Fruit fly (Drosophila melanogaster) whole organism, embryonic: ENCODE measurements around the gene CG6287.

Experiments
- Blimp-1 ChIP-seq: fragments of 200-800 bp; sonication (Bioruptor generic); optimal IDR thresholded peaks from 3 replicates; lab custom pipeline; 2018; ENCODE audit warnings: missing biosample characterization, missing genetic modification characterization, mild to moderate bottlenecking, moderate library complexity, missing genetic modification reagents
- BtbVII ChIP-seq: fragments of 200-800 bp; sonication (Bioruptor generic); optimal IDR thresholded peaks from 3 replicates; lab custom pipeline; 2017; ENCODE audit warnings: missing biosample characterization, mild to moderate bottlenecking, missing genetic modification characterization
- CG10543 ChIP-seq: fragments of 200-800 bp; sonication (Bioruptor generic); optimal IDR thresholded peaks from 3 replicates; lab custom pipeline; 2017; ENCODE audit warnings: missing biosample characterization, mild to moderate bottlenecking, missing genetic modification characterization, moderate library complexity
- CG11093 ChIP-seq: fragments of 200-800 bp; sonication (Bioruptor generic); IDR thresholded peaks from 3 replicates; pipeline ENCODE4 v1.3.6; 2022; ENCODE audit warnings: missing biosample characterization, missing genetic modification characterization
- CG11398 ChIP-seq: fragments of 200-800 bp; sonication (Bioruptor generic); optimal IDR thresholded peaks from 2 replicates; lab custom pipeline; 2016; ENCODE audit warnings: missing biosample characterization, missing genetic modification characterization
- CG12104 ChIP-seq: fragments of 200-800 bp; sonication (Bioruptor generic); optimal IDR thresholded peaks from 3 replicates; lab custom pipeline; 2016; ENCODE audit warnings: missing biosample characterization, missing genetic modification characterization
- CG15011 ChIP-seq: fragments of 200-800 bp; sonication (Bioruptor generic); optimal IDR thresholded peaks from 3 replicates; lab custom pipeline; 2018; ENCODE audit warnings: missing biosample characterization, mild to moderate bottlenecking, missing genetic modification characterization
- CG15269 ChIP-seq: fragments of 200-800 bp; sonication (Bioruptor generic); optimal IDR thresholded peaks from 2 replicates; lab custom pipeline; 2018; ENCODE audit warnings: missing biosample characterization, mild to moderate bottlenecking, missing genetic modification characterization, moderate library complexity
- CG16863 ChIP-seq: fragments of 200-800 bp; sonication (Bioruptor generic); optimal IDR thresholded peaks from 3 replicates; lab custom pipeline; 2016; ENCODE audit warnings: missing biosample characterization, missing genetic modification characterization
- CG18764 ChIP-seq: fragments of 200-800 bp; sonication (Bioruptor generic); optimal IDR thresholded peaks from 3 replicates; lab custom pipeline; 2016; ENCODE audit warnings: missing biosample characterization, missing genetic modification characterization
- CG2678 ChIP-seq: fragments of 200-800 bp; sonication (Bioruptor generic); optimal IDR thresholded peaks from 3 replicates; lab custom pipeline; 2019; ENCODE audit warnings: missing biosample characterization, mild to moderate bottlenecking, missing genetic modification characterization, moderate library complexity
- CG30020 ChIP-seq: fragments of 200-800 bp; optimal IDR thresholded peaks from 2 replicates; lab custom pipeline; 2019; ENCODE audit warnings: missing biosample characterization, mild to moderate bottlenecking, missing genetic modification characterization, moderate library complexity
- CG3163 ChIP-seq: fragments of 200-800 bp; sonication (Bioruptor generic); optimal IDR thresholded peaks from 3 replicates; lab custom pipeline; 2016; ENCODE audit warnings: missing biosample characterization, missing genetic modification characterization
- CG32767 ChIP-seq: fragments of 200-800 bp; sonication (Bioruptor generic); IDR thresholded peaks from 2 replicates; pipeline ENCODE4 v1.3.6; 2022; ENCODE audit warnings: missing biosample characterization, missing genetic modification characterization
- CG3838 ChIP-seq: fragments of 200-800 bp; sonication (Bioruptor generic); optimal IDR thresholded peaks from 3 replicates; lab custom pipeline; 2016; ENCODE audit warnings: missing biosample characterization, missing genetic modification characterization
- CG8359 ChIP-seq: fragments of 200-800 bp; sonication (Bioruptor generic); optimal IDR thresholded peaks from 2 replicates; lab custom pipeline; 2017; ENCODE audit warnings: missing biosample characterization, mild to moderate bottlenecking, missing genetic modification characterization, borderline replicate concordance
- CG9817 ChIP-seq: fragments of 200-800 bp; sonication (Bioruptor generic); optimal IDR thresholded peaks from 2 replicates; lab custom pipeline; 2018; ENCODE audit warnings: missing biosample characterization, mild to moderate bottlenecking, missing genetic modification characterization, moderate library complexity
- Dad ChIP-seq: fragments of 200-800 bp; sonication (Bioruptor generic); optimal IDR thresholded peaks from 3 replicates; lab custom pipeline; 2016; ENCODE audit warnings: missing biosample characterization, missing genetic modification characterization
- Dfd ChIP-seq, 2 experiments: fragments of >200 bp; optimal IDR thresholded peaks; 2 replicates each; lab custom pipeline; 2017; ENCODE audit warnings: missing biosample characterization in 2 of 2, missing genetic modification characterization in 2 of 2
- E2f1 ChIP-seq: fragments of 200-800 bp; sonication (Bioruptor generic); IDR thresholded peaks from 2 replicates; pipeline ENCODE4 v1.3.6; 2022; ENCODE audit warnings: missing biosample characterization, missing genetic modification characterization
- Elba2 ChIP-seq: fragments of 200-800 bp; sonication (Bioruptor generic); optimal IDR thresholded peaks from 3 replicates; lab custom pipeline; 2016; ENCODE audit warnings: missing biosample characterization, missing genetic modification characterization
- Fer1 ChIP-seq: fragments of 200-800 bp; sonication (Bioruptor generic); optimal IDR thresholded peaks from 2 replicates; lab custom pipeline; 2017; ENCODE audit warnings: missing biosample characterization, mild to moderate bottlenecking, missing genetic modification characterization
- Lim3 ChIP-seq: fragments of 200-800 bp; sonication (Bioruptor generic); IDR thresholded peaks from 2 replicates; pipeline ENCODE4 v1.3.6; 2022; ENCODE audit warnings: missing biosample characterization, missing genetic modification characterization
- NfI ChIP-seq: fragments of 200-800 bp; sonication (Bioruptor generic); optimal IDR thresholded peaks from 3 replicates; lab custom pipeline; 2018; ENCODE audit warnings: missing biosample characterization, mild to moderate bottlenecking, missing genetic modification characterization, moderate library complexity
- Ptx1 ChIP-seq: fragments of 200-800 bp; sonication (Bioruptor generic); IDR thresholded peaks from 2 replicates; pipeline ENCODE4 v1.3.6; 2022; ENCODE audit warnings: missing biosample characterization, missing genetic modification characterization
- Taf1 ChIP-seq: fragments of 200-800 bp; sonication (Bioruptor generic); IDR thresholded peaks from 2 replicates; pipeline ENCODE4 v1.3.6; 2022; ENCODE audit warnings: missing biosample characterization, missing genetic modification characterization
- Vsx1 ChIP-seq: fragments of 200-800 bp; sonication (Bioruptor generic); optimal IDR thresholded peaks from 2 replicates; lab custom pipeline; 2017; ENCODE audit warnings: missing biosample characterization, mild to moderate bottlenecking, missing genetic modification characterization, missing genetic modification reagents
- ap ChIP-seq: fragments of 200-800 bp; sonication (Bioruptor generic); IDR thresholded peaks from 2 replicates; pipeline ENCODE4 v1.3.6; 2022; ENCODE audit warnings: missing biosample characterization, missing genetic modification characterization
- ci ChIP-seq: fragments of 200-800 bp; sonication (Bioruptor generic); IDR thresholded peaks from 3 replicates; pipeline ENCODE4 v1.3.6; 2022; ENCODE audit warnings: missing biosample characterization, missing genetic modification characterization
- ewg ChIP-seq: fragments of 200-800 bp; sonication (Bioruptor generic); optimal IDR thresholded peaks from 3 replicates; lab custom pipeline; 2017; ENCODE audit warnings: mild to moderate bottlenecking, missing biosample characterization, missing genetic modification reagents, missing genetic modification characterization
- gcm ChIP-seq: fragments of 200-800 bp; sonication (Bioruptor generic); optimal IDR thresholded peaks from 2 replicates; lab custom pipeline; 2019; ENCODE audit warnings: missing biosample characterization, mild to moderate bottlenecking, missing genetic modification characterization, moderate library complexity
- gem ChIP-seq: fragments of 200-800 bp; sonication (Bioruptor generic); optimal IDR thresholded peaks from 2 replicates; lab custom pipeline; 2019; ENCODE audit warnings: missing biosample characterization, mild to moderate bottlenecking, missing genetic modification characterization, moderate library complexity
- gsb ChIP-seq: fragments of 200-800 bp; sonication (Bioruptor generic); IDR thresholded peaks from 2 replicates; pipeline ENCODE4 v1.3.6; 2022; ENCODE audit warnings: missing biosample characterization, missing genetic modification characterization
- inv ChIP-seq: fragments of 200-800 bp; sonication (Bioruptor generic); IDR thresholded peaks from 2 replicates; pipeline ENCODE4 v1.3.6; 2022; ENCODE audit warnings: missing biosample characterization, missing genetic modification characterization; ENCODE audit not compliant: partially characterized antibody
- jumu ChIP-seq: fragments of 200-800 bp; sonication (Bioruptor generic); optimal IDR thresholded peaks from 3 replicates; lab custom pipeline; 2016; ENCODE audit warnings: missing biosample characterization, missing genetic modification characterization
- kni ChIP-seq: fragments of 200-800 bp; sonication (Bioruptor generic); optimal IDR thresholded peaks from 3 replicates; lab custom pipeline; 2017; ENCODE audit warnings: mild to moderate bottlenecking, missing biosample characterization, missing genetic modification reagents, missing genetic modification characterization
- lola ChIP-seq, 3 experiments: fragments of >200 bp in 2 of 3; fragments of 200-800 bp in 1 of 3; sonication (Bioruptor generic) in 1 of 3; optimal IDR thresholded peaks; 2 replicates each; lab custom pipeline; 2017 to 2019; ENCODE audit warnings: missing biosample characterization in 3 of 3, missing genetic modification characterization in 3 of 3, mild to moderate bottlenecking in 1 of 3, moderate library complexity in 1 of 3
- lov ChIP-seq, 2 experiments: fragments of 200-800 bp in 1 of 2; fragments of >200 bp in 1 of 2; sonication (Bioruptor generic) in 1 of 2; IDR thresholded peaks in 1 of 2; optimal IDR thresholded peaks in 1 of 2; 2 replicates in 1 of 2; 3 replicates in 1 of 2; pipeline versions ENCODE4 v1.3.6 to Lab custom; 2017 to 2022; ENCODE audit warnings: missing biosample characterization in 1 of 2, missing genetic modification characterization in 1 of 2
- luna ChIP-seq: fragments of 200-800 bp; sonication (Bioruptor generic); optimal IDR thresholded peaks from 2 replicates; lab custom pipeline; 2016; ENCODE audit warnings: missing biosample characterization, missing genetic modification characterization
- maf-S ChIP-seq: fragments of 200-800 bp; sonication (Bioruptor generic); optimal IDR thresholded peaks from 2 replicates; lab custom pipeline; 2016; ENCODE audit warnings: missing biosample characterization, missing genetic modification characterization
- nau ChIP-seq: fragments of 200-800 bp; sonication (Bioruptor generic); optimal IDR thresholded peaks from 3 replicates; lab custom pipeline; 2017; ENCODE audit warnings: missing biosample characterization, mild to moderate bottlenecking, missing genetic modification characterization, missing genetic modification reagents
- onecut ChIP-seq: fragments of 200-800 bp; sonication (Bioruptor generic); IDR thresholded peaks from 2 replicates; pipeline ENCODE4 v1.3.6; 2022; ENCODE audit warnings: missing biosample characterization, missing genetic modification characterization
- pfk ChIP-seq: fragments of 200-800 bp; sonication (Bioruptor generic); optimal IDR thresholded peaks from 2 replicates; lab custom pipeline; 2018; ENCODE audit warnings: missing biosample characterization, mild to moderate bottlenecking, missing genetic modification characterization, moderate library complexity
- slp2 ChIP-seq: fragments of 200-800 bp; sonication (Bioruptor generic); optimal IDR thresholded peaks from 2 replicates; lab custom pipeline; 2016; ENCODE audit warnings: missing biosample characterization, missing genetic modification characterization
- tap ChIP-seq: fragments of 200-800 bp; optimal IDR thresholded peaks from 3 replicates; lab custom pipeline; 2019; ENCODE audit warnings: missing biosample characterization, mild to moderate bottlenecking, missing genetic modification characterization, moderate library complexity
- tio ChIP-seq: fragments of 200-800 bp; sonication (Bioruptor generic); optimal IDR thresholded peaks from 2 replicates; lab custom pipeline; 2017; ENCODE audit warnings: missing biosample characterization, missing genetic modification characterization, inconsistent platforms
- tll ChIP-seq, 2 experiments: fragments of 200-800 bp in 1 of 2; fragments of >200 bp in 1 of 2; sonication (Bioruptor generic) in 1 of 2; optimal IDR thresholded peaks; 2 replicates each; lab custom pipeline; 2017 to 2019; ENCODE audit warnings: missing biosample characterization in 2 of 2, missing genetic modification characterization in 2 of 2, mild to moderate bottlenecking in 1 of 2, moderate library complexity in 1 of 2
- tx ChIP-seq: fragments of 200-800 bp; sonication (Bioruptor generic); optimal IDR thresholded peaks from 2 replicates; lab custom pipeline; 2016; ENCODE audit warnings: missing biosample characterization, missing genetic modification characterization
- unpg ChIP-seq: fragments of 200-800 bp; sonication (Bioruptor generic); optimal IDR thresholded peaks from 3 replicates; lab custom pipeline; 2018; ENCODE audit warnings: missing biosample characterization, mild to moderate bottlenecking, missing genetic modification characterization, moderate library complexity
- vfl ChIP-seq: fragments of 200-800 bp; sonication (Bioruptor generic); optimal IDR thresholded peaks from 2 replicates; lab custom pipeline; 2016; ENCODE audit warnings: missing biosample characterization, missing genetic modification characterization
- vvl ChIP-seq: fragments of 200-800 bp; sonication (Bioruptor generic); IDR thresholded peaks from 2 replicates; pipeline ENCODE4 v1.3.6; 2022; ENCODE audit warnings: missing biosample characterization, missing genetic modification characterization

Gene CG6287

dm6 chr2L:11189116-11189449, 33.6 kb upstream of the CG6287 start (continued):
- no peak for TF ChIP-seq NfI
- no peak for TF ChIP-seq Vsx1
- TF ChIP-seq luna (GFP tag; lab: Kevin White, UChicago): no peak
- no peak for TF ChIP-seq pfk (GFP tag; lab: Kevin White, UChicago)
- no peak for TF ChIP-seq CG11398 (GFP tag; lab: Kevin White, UChicago)
- TF ChIP-seq Blimp-1 (GFP tag; lab: Kevin White, UChicago): peak; percentile 62
- TF ChIP-seq ci (GFP tag; lab: Robert Waterston, UW): 0 out of 3 replicates have a peak, but pooled peaks have one; percentile 13
- TF ChIP-seq CG11093: no peak
- TF ChIP-seq tio (GFP tag; lab: Kevin White, UChicago): peak; percentile 55
- TF ChIP-seq Elba2 (GFP tag; lab: Kevin White, UChicago): no peak
- no peak for TF ChIP-seq slp2 (GFP tag; lab: Kevin White, UChicago)
- TF ChIP-seq CG2678: peak; percentile 21
- no peak for TF ChIP-seq CG3838 (GFP tag; lab: Kevin White, UChicago)
- TF ChIP-seq unpg: peak; percentile 72
- TF ChIP-seq jumu (GFP tag; lab: Kevin White, UChicago): no peak
- peak; percentile 5 for TF ChIP-seq CG15011 (GFP tag; lab: Kevin White, UChicago)
- no peak for TF ChIP-seq Fer1 (GFP tag; lab: Kevin White, UChicago)
- TF ChIP-seq lola (GFP tag; optimal IDR thresholded peaks at IDR 0.05; lab: Kevin White, UChicago): peak in 1 of 3 experiments; percentile 89
- TF ChIP-seq CG15269 (tag; lab: Kevin White, UChicago): no peak
- TF ChIP-seq vfl (GFP tag; lab: Kevin White, UChicago): no peak
- no peak for TF ChIP-seq gsb (GFP tag; lab: Robert Waterston, UW)
- TF ChIP-seq Ptx1 (GFP tag; lab: Robert Waterston, UW): peak; percentile 41
- no peak for TF ChIP-seq CG30020 (tag; lab: Kevin White, UChicago)
- TF ChIP-seq Lim3 (GFP tag; lab: Robert Waterston, UW): no peak
- TF ChIP-seq lov (optimal IDR thresholded peaks at IDR 0.05; lab: Kevin White, UChicago): no peak
- no peak for TF ChIP-seq lov (GFP tag; IDR thresholded peaks at IDR 0.05; lab: Robert Waterston, UW)
- TF ChIP-seq nau (GFP tag; lab: Kevin White, UChicago): no peak
- TF ChIP-seq CG16863: no peak
- TF ChIP-seq Dfd (GFP tag; optimal IDR thresholded peaks at IDR 0.05; lab: Kevin White, UChicago): no peak
- no peak for TF ChIP-seq tap (tag; lab: Kevin White, UChicago)
- TF ChIP-seq onecut (GFP tag; lab: Robert Waterston, UW): no peak
- TF ChIP-seq ewg: peak; percentile 3
- no peak for TF ChIP-seq CG32767 (GFP tag; lab: Robert Waterston, UW)
- no peak for TF ChIP-seq Dad (GFP tag; lab: Kevin White, UChicago)
- TF ChIP-seq vvl (GFP tag; lab: Robert Waterston, UW): no peak
- TF ChIP-seq inv: no peak
- TF ChIP-seq tll (GFP tag; optimal IDR thresholded peaks at IDR 0.05; lab: Kevin White, UChicago): no peak
- TF ChIP-seq tx (GFP tag; lab: Kevin White, UChicago): no peak
- no peak for TF ChIP-seq CG10543 (GFP tag; lab: Kevin White, UChicago)
- peak; percentile 85 for TF ChIP-seq gem (tag; lab: Kevin White, UChicago)
- no peak for TF ChIP-seq ap
- peak; percentile 55 for TF ChIP-seq gcm (GFP tag; lab: Kevin White, UChicago)
- peak; percentile 43; the same call in 1 of the 2 replicates for TF ChIP-seq E2f1 (GFP tag; lab: Robert Waterston, UW)
- TF ChIP-seq CG9817 (tag; lab: Kevin White, UChicago): no peak
- TF ChIP-seq CG18764 (GFP tag; lab: Kevin White, UChicago): no peak
- no peak for TF ChIP-seq maf-S (GFP tag; lab: Kevin White, UChicago)
- no peak for TF ChIP-seq Taf1
- peak; percentile 14 for TF ChIP-seq CG12104
- TF ChIP-seq BtbVII (GFP tag; lab: Kevin White, UChicago): no peak
- peak; percentile 30 for TF ChIP-seq kni (GFP tag; lab: Kevin White, UChicago)
- no peak for TF ChIP-seq CG3163
- TF ChIP-seq CG8359: no peak
